Fruit fly (Drosophila melanogaster): ENCODE results near the gene LManI.

LManI gene

DNA sequence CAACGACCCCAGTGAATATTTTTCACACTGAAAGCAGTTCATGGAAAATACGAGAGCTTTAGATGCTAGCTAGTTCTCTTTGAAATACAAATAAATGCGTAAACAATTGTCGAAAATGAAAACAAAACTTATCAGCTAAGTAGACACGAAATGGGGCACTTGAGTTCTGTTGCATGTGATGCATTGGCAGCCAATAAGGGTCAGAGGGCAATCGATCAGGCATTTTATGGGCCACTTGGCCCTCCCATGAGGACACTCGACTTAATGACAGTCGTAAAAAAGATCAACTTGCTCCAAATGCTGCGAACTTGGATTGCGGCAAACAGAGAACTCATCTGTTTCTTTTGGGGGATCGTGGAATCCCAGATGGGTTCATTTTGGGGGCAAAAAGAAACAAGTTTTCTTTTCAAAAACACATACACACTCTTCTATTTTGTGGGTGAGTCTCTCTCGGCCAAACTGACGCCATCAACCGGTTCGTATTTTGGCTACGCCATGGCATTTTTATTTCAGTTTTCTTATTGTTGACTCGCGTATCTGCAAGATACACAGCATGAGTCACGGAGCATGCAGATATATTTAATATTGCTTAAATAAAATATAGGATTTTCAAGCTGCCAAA lies 46.4 kb upstream of the LManI start (continued):
- TF ChIP-seq Meics (GFP tag; optimal IDR thresholded peaks at IDR 0.05) (no peak), Mrtf (GFP tag; IDR thresholded peaks at IDR 0.05) (no peak), twi (tag; optimal IDR thresholded peaks at IDR 0.05) (no peak), CG15514 (GFP tag; optimal IDR thresholded peaks at IDR 0.05) (no peak), sd (tag; optimal IDR thresholded peaks at IDR 0.05) (peak; percentile 85), Hr78 (GFP tag; optimal IDR thresholded peaks at IDR 0.05) (peak in 1 of 2 experiments; percentile 96)

- TF ChIP-seq exex (tag; optimal IDR thresholded peaks at IDR 0.05) (peak; percentile 21), Nf-YA (GFP tag; IDR thresholded peaks at IDR 0.05) (0 out of 2 replicates have a peak, but pooled peaks have one; percentile 10), grn (GFP tag; optimal IDR thresholded peaks at IDR 0.05) (no peak), CG2199 (GFP tag; IDR thresholded peaks at IDR 0.05) (peak; percentile 50; the same call in 1 of the 3 replicates)
Measured at dm6 chr2L:10502862-10503261, 45.8 kb upstream of the LManI start.

- peak; percentile 58 for TF ChIP-seq Med (GFP tag)
- TF ChIP-seq CG16779 (GFP tag; IDR thresholded peaks at IDR 0.05), result no peak
- peak; percentile 16; the same call in 1 of the 3 replicates for TF ChIP-seq so (GFP tag; IDR thresholded peaks at IDR 0.05)
- TF ChIP-seq chinmo (GFP tag; IDR thresholded peaks at IDR 0.05; ENCODE audit: partially characterized antibody), result 0 out of 4 replicates have a peak, but pooled peaks have one; percentile 78
- TF ChIP-seq GATAe (GFP tag; conservative IDR thresholded peaks at IDR 0.05), result peak; percentile 46; the same call in 1 of the 2 replicates
- TF ChIP-seq mirr (GFP tag; optimal IDR thresholded peaks at IDR 0.05), result peak; percentile 24
- TF ChIP-seq CG17568 (GFP tag; optimal IDR thresholded peaks at IDR 0.05), result peak; percentile 1
- peak; percentile 72 for TF ChIP-seq sd (tag; optimal IDR thresholded peaks at IDR 0.05)
- TF ChIP-seq psq (GFP tag; optimal IDR thresholded peaks at IDR 0.05), result no peak
- peak; percentile 11 for TF ChIP-seq sug (tag; optimal IDR thresholded peaks at IDR 0.05)
- TF ChIP-seq lab (GFP tag; optimal IDR thresholded peaks at IDR 0.05), result peak; percentile 15
- no peak for TF ChIP-seq CG6654 (GFP tag; optimal IDR thresholded peaks at IDR 0.05)
- peak; percentile 60 for TF ChIP-seq exex (tag; optimal IDR thresholded peaks at IDR 0.05)
- TF ChIP-seq CG17328 (GFP tag; IDR thresholded peaks at IDR 0.05), result no peak
- peak; percentile 12 for TF ChIP-seq CG34376 (GFP tag; optimal IDR thresholded peaks at IDR 0.05)
- peak in 1 of 2 experiments; percentile 94 for TF ChIP-seq Pdp1 (GFP tag; optimal IDR thresholded peaks at IDR 0.05)
Measured at dm6 chr2L:10502244-10502643, 45.2 kb upstream of the LManI start.

DNA sequence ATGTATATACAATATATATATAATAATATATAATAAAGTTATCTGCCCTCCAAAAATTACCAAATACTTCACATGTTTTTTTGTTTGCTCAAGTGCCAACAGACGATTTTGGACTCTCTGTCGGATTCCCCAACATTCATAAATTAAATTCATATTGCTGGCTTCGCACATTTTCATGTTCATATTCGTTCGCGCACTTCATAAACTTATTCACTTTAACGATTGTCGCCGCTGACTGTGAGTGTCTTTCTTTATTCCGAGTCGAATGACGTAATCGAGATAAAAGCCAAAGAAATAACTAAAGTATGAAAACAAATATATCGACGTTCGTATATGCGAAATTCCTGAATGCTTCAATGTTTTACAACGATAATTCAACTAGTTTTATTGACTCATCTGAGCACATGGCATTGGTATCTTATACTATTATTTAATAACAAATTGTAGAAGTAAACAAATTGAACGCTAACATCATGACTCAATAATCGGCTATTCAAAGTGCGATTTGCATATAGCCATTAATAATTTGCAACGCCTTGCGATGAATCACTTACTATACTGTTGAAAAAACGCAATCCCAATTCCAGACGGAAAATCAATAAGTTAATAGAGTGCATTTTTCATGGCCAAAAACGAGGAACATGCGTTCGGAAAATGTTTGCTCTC lies 43.4 kb upstream of the LManI start:
- TF ChIP-seq sd (tag; optimal IDR thresholded peaks at IDR 0.05) (peak; percentile 54), BtbVII (GFP tag; optimal IDR thresholded peaks at IDR 0.05) (peak; percentile 7), CG10274 (GFP tag; optimal IDR thresholded peaks at IDR 0.05) (no peak), Pdp1 (GFP tag; optimal IDR thresholded peaks at IDR 0.05) (peak in 1 of 2 experiments; percentile 23), eve (GFP tag; optimal IDR thresholded peaks at IDR 0.05) (peak in 1 of 2 experiments; percentile 33), Hmr (GFP tag; optimal IDR thresholded peaks at IDR 0.05) (no peak), CG4404 (GFP tag; IDR thresholded peaks at IDR 0.05) (no peak), hkb (optimal IDR thresholded peaks at IDR 0.05) (no peak), hkb (GFP tag; IDR thresholded peaks at IDR 0.05) (no peak), CG34376 (GFP tag; optimal IDR thresholded peaks at IDR 0.05) (no peak), onecut (GFP tag; IDR thresholded peaks at IDR 0.05) (peak; percentile 40; the same call in 1 of the 2 replicates)

Data from whole organism, embryonic.